Fruit fly (Drosophila melanogaster): Measurements from ENCODE around the gene CG43147.

CG43147 gene

dm6 chr3L:13288161-13288560 is 11.8 kb downstream of the CG43147 start (continued):
- TF ChIP-seq CG10669 (GFP tag; optimal IDR thresholded peaks at IDR 0.05) = no peak
- TF ChIP-seq fd85E (GFP tag; optimal IDR thresholded peaks at IDR 0.05) = no peak
- peak; percentile 62 for TF ChIP-seq fd59A (GFP tag; optimal IDR thresholded peaks at IDR 0.05)
- no peak for TF ChIP-seq CG6854 (GFP tag; optimal IDR thresholded peaks at IDR 0.05)
- no peak for TF ChIP-seq salr (GFP tag; optimal IDR thresholded peaks at IDR 0.05)
- TF ChIP-seq svp (GFP tag) = peak; percentile 57
- TF ChIP-seq Hr38 (GFP tag; optimal IDR thresholded peaks at IDR 0.05) = no peak
- TF ChIP-seq Blimp-1 (GFP tag; optimal IDR thresholded peaks at IDR 0.05) = no peak
- no peak for TF ChIP-seq cyc (GFP tag; optimal IDR thresholded peaks at IDR 0.05)
- TF ChIP-seq eg (GFP tag; IDR thresholded peaks at IDR 0.05) = no peak

dm6 chr3L:13286640-13287039 is 13.3 kb downstream of the CG43147 start:
- TF ChIP-seq ss (GFP tag; optimal IDR thresholded peaks at IDR 0.05) (peak in 1 of 2 experiments; percentile 10), CG3032 (tag; optimal IDR thresholded peaks at IDR 0.05) (no peak)

dm6 chr3L:13284308-13284707 is 15.6 kb downstream of the CG43147 start:
- TF ChIP-seq Hr38 (GFP tag; optimal IDR thresholded peaks at IDR 0.05) = no peak

dm6 chr3L:13282039-13282438 is 17.9 kb downstream of the CG43147 start:
- TF ChIP-seq CG11294 (GFP tag; IDR thresholded peaks at IDR 0.05) (no peak), Eip75B (GFP tag; optimal IDR thresholded peaks at IDR 0.05) (no peak), CG6854 (GFP tag; optimal IDR thresholded peaks at IDR 0.05) (no peak), ss (GFP tag; optimal IDR thresholded peaks at IDR 0.05) (no peak), pdm3 (GFP tag; optimal IDR thresholded peaks at IDR 0.05) (no peak), CG6792 (GFP tag; optimal IDR thresholded peaks at IDR 0.05) (no peak), Sox102F (GFP tag; optimal IDR thresholded peaks at IDR 0.05) (no peak), esn (GFP tag; optimal IDR thresholded peaks at IDR 0.05) (no peak)

- TF ChIP-seq Hr39 (GFP tag; optimal IDR thresholded peaks at IDR 0.05) = no peak
- peak; percentile 3 for TF ChIP-seq svp (GFP tag)
- TF ChIP-seq salr (GFP tag; optimal IDR thresholded peaks at IDR 0.05) = no peak
Measured at dm6 chr3L:13271282-13271681, 28.7 kb downstream of the CG43147 start.

- no peak for TF ChIP-seq vri (GFP tag; optimal IDR thresholded peaks at IDR 0.05)
- TF ChIP-seq CG10669 (GFP tag; optimal IDR thresholded peaks at IDR 0.05) = peak; percentile 31
- no peak for TF ChIP-seq CG3032 (tag; optimal IDR thresholded peaks at IDR 0.05)
- peak; percentile 55 for TF ChIP-seq dsx (GFP tag; optimal IDR thresholded peaks at IDR 0.05; ENCODE audit: poor library complexity, severe bottlenecking)
- TF ChIP-seq dac (GFP tag; optimal IDR thresholded peaks at IDR 0.05) = no peak
- peak; percentile 7 for TF ChIP-seq svp (GFP tag)
- TF ChIP-seq acj6 (GFP tag; optimal IDR thresholded peaks at IDR 0.05) = no peak
- no peak for TF ChIP-seq CG9139 (GFP tag; optimal IDR thresholded peaks at IDR 0.05)
- no peak for TF ChIP-seq ss (GFP tag; optimal IDR thresholded peaks at IDR 0.05)
- TF ChIP-seq Ets96B (tag; optimal IDR thresholded peaks at IDR 0.05) = peak; percentile 40
- TF ChIP-seq fkh (GFP tag; optimal IDR thresholded peaks at IDR 0.05) = no peak
- no peak for TF ChIP-seq CG1621 (tag; optimal IDR thresholded peaks at IDR 0.05)
- no peak for TF ChIP-seq CG6276 (GFP tag; optimal IDR thresholded peaks at IDR 0.05)
- TF ChIP-seq CG8119 (GFP tag; IDR thresholded peaks at IDR 0.05) = no peak
- TF ChIP-seq Eip78C (GFP tag) = peak; percentile 89
- TF ChIP-seq CG3919 (GFP tag; optimal IDR thresholded peaks at IDR 0.05) = no peak
- TF ChIP-seq Met (GFP tag; optimal IDR thresholded peaks at IDR 0.05) = no peak
- no peak for TF ChIP-seq CG6854 (GFP tag; optimal IDR thresholded peaks at IDR 0.05)
- no peak for TF ChIP-seq Sox14 (GFP tag; optimal IDR thresholded peaks at IDR 0.05)
- TF ChIP-seq CG11762 (GFP tag; optimal IDR thresholded peaks at IDR 0.05; ENCODE audit: insufficient read depth) = peak; percentile 21
- TF ChIP-seq CG6163 (GFP tag; IDR thresholded peaks at IDR 0.05) = no peak
Measured at dm6 chr3L:13267893-13268292, 32.1 kb downstream of the CG43147 start.
